Fruit fly (Drosophila melanogaster) whole organism: ENCODE results near the gene aly.

Source experiments
- CG8478 ChIP-seq: fragments of >200 bp; optimal IDR thresholded peaks from 2 replicates; lab custom pipeline; 2018; ENCODE audit warnings: inconsistent platforms
- Dll ChIP-seq: fragments of >200 bp; optimal IDR thresholded peaks from 2 replicates; lab custom pipeline; 2017
- usp ChIP-seq: fragments of >200 bp; optimal IDR thresholded peaks from 2 replicates; lab custom pipeline; 2017; ENCODE audit warnings: missing biosample characterization, missing genetic modification characterization, mixed read lengths

DNA sequence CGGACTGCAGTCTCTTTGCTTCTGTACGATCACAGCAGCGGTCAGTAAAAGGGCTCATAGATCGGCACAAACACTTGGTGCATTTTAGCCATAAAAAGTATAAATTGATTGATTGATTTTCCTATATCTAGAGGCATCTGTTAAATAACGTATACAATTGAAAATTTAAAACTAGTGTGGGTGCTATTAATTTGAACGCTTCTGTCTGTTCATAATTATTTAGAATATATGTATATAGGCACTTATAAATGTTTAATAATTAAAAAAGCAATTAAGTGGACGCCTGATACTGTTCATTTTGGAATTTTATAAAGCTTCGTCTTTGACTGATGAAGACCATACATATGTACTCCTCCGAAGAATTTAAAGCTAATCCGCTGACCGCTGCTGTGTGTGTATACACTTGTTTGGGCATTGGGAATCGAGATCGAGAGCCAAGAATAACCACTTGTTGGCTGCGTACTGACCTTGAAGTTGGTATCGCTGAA lies 19.0 kb upstream of the aly start:
- no peak for TF ChIP-seq CG8478 (lab: Kevin White, UChicago)
- TF ChIP-seq Dll (lab: Kevin White, UChicago) = no peak
- TF ChIP-seq usp = no peak
